Fruit fly (Drosophila melanogaster) whole organism: ENCODE results near the gene Pif1A.

Experiments used
- CG8478 ChIP-seq: fragments of >200 bp; optimal IDR thresholded peaks from 2 replicates; lab custom pipeline; 2018; ENCODE audit warnings: inconsistent platforms
- Dll ChIP-seq: fragments of >200 bp; optimal IDR thresholded peaks from 2 replicates; lab custom pipeline; 2017
- EcR ChIP-seq, 2 experiments: fragments of >200 bp; optimal IDR thresholded peaks; 2 replicates each; lab custom pipeline; 2017; ENCODE audit warnings: missing biosample characterization in 2 of 2, missing genetic modification characterization in 2 of 2, missing genetic modification reagents in 2 of 2
- pan ChIP-seq: fragments of >200 bp; optimal IDR thresholded peaks from 2 replicates; lab custom pipeline; 2017
- psq ChIP-seq: fragments of >200 bp; optimal IDR thresholded peaks from 2 replicates; lab custom pipeline; 2017
- usp ChIP-seq: fragments of >200 bp; optimal IDR thresholded peaks from 2 replicates; lab custom pipeline; 2017; ENCODE audit warnings: missing biosample characterization, missing genetic modification characterization, mixed read lengths

Gene Pif1A

dm6 chr3R:8801126-8801762 lies at the start of gene Pif1A, which contains the start of the genes Pif1B and CCT7:
Gene Pif1A, minus strand, starts transcription at chr3R:8801176.
Gene Pif1B, minus strand, starts transcription at chr3R:8801176.
Gene CCT7, plus strand, starts transcription at chr3R:8801564.
- no peak for TF ChIP-seq pan
- no peak for TF ChIP-seq usp (GFP tag; lab: Kevin White, UChicago)
- no peak for TF ChIP-seq EcR (GFP tag; optimal IDR thresholded peaks at IDR 0.05; lab: Kevin White, UChicago)
- TF ChIP-seq Dll (lab: Kevin White, UChicago): no peak

- no peak for TF ChIP-seq CG8478 (lab: Kevin White, UChicago)
- TF ChIP-seq psq: no peak
- no peak for TF ChIP-seq usp (GFP tag; lab: Kevin White, UChicago)
- no peak for TF ChIP-seq pan
Measured at dm6 chr3R:8850616-8851015, 49.6 kb upstream of the Pif1A start.

- TF ChIP-seq EcR (GFP tag; optimal IDR thresholded peaks at IDR 0.05; lab: Kevin White, UChicago): no peak
- TF ChIP-seq Dll (lab: Kevin White, UChicago): no peak
- no peak for TF ChIP-seq psq
- no peak for TF ChIP-seq CG8478 (lab: Kevin White, UChicago)
- TF ChIP-seq pan: no peak
- no peak for TF ChIP-seq usp (GFP tag; lab: Kevin White, UChicago)
Measured at dm6 chr3R:8849373-8850228, 48.6 kb upstream of the Pif1A start.

DNA sequence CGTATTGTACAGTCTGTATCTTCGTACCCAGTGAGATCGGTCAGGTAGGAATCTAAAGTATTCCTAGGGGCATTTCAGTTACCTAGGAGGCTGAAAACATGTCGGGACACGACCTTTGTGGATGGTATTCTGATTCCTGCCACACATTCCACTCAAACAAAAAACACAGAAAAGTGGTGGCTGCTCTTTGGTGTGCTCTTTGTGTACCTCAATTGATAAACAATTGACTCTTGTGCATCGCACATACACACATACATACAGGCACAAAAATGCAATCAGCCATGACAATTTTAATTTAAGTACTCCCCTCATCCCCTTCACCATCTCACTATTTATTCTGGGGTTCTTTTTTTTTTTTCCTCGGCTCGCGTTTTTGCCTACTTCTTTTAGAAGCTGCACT lies 47.2 kb upstream of the Pif1A start:
- TF ChIP-seq Dll (lab: Kevin White, UChicago) (no peak), CG8478 (lab: Kevin White, UChicago) (no peak), pan (no peak), EcR (GFP tag; optimal IDR thresholded peaks at IDR 0.05; lab: Kevin White, UChicago) (no peak), usp (GFP tag; lab: Kevin White, UChicago) (no peak), psq (no peak)

DNA sequence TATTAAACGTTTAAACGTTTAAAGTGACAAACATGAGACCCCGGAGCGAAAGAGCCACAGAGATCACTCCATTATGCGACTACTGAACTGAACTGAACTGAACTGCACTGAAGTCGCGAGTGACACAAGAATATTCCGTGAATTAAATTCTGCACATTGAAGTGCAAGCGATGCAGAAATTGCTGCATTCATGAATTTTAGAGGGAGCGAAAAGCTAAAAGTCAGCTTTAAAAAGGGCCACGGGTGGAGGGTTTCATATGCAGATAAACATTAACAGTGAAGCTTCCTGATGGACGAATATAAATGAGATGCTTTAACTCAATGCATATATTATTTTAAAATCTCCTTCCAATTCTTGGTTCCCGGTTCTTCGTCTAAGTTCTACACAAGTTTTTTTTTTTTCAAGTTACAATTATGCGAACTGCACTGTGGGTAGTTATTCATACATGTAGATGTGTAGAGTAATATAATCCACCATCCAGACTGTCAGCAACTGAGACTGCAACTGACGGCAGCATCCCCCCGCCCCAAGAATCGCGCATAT lies 46.2 kb upstream of the Pif1A start:
- no peak for TF ChIP-seq usp (GFP tag; lab: Kevin White, UChicago)
- no peak for TF ChIP-seq EcR (GFP tag; optimal IDR thresholded peaks at IDR 0.05; lab: Kevin White, UChicago)
- TF ChIP-seq psq: no peak
- TF ChIP-seq pan: no peak
- TF ChIP-seq CG8478 (lab: Kevin White, UChicago): no peak
- TF ChIP-seq Dll (lab: Kevin White, UChicago): no peak

DNA sequence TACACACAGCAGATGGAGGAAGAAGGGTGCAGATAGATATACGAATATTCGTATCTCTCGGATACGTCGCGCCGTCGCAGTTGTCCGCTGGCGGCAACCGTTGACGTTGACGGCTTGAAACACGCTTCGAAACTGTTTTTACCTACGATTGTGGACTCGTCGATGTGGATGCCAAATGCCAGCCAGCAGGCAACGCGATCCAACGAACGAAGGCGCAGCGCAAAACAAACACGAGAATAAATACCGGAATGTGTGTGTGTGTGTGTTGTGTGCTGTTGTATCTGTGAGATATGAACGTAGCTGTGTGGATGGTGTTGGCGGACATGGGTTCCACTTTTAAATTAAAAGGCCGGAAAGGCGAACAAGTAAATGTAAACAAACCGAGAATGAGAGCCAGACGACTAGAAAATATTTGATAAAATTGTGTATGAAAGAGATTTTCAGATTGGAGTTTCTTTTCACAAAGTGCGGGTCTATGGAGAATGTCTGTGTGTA lies 45.2 kb upstream of the Pif1A start:
- TF ChIP-seq CG8478 (lab: Kevin White, UChicago) (no peak), psq (no peak), pan (no peak), Dll (lab: Kevin White, UChicago) (no peak), EcR (GFP tag; optimal IDR thresholded peaks at IDR 0.05; lab: Kevin White, UChicago) (no peak), usp (GFP tag; lab: Kevin White, UChicago) (no peak)

DNA sequence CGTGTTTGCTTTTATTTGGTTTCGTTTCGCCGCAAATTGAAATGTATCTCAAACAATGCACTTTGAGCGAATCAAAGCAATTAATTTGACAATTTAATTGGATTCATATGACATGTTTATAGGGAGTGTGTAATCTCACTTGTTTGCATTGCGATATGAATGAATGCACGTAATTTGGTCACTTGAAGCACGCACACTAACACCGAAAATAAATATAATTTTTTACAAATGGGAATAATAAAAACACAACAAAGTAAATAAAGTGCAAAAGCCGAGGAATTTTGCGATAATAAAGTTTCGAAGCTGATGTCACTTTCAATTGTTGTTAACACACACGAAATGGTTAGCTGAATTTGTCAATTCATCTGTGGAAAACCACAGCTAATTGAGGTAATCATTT lies 44.0 kb upstream of the Pif1A start:
- no peak for TF ChIP-seq psq
- TF ChIP-seq EcR (GFP tag; optimal IDR thresholded peaks at IDR 0.05; lab: Kevin White, UChicago): no peak
- TF ChIP-seq pan: no peak
- no peak for TF ChIP-seq CG8478 (lab: Kevin White, UChicago)
- TF ChIP-seq usp (GFP tag; lab: Kevin White, UChicago): no peak
- no peak for TF ChIP-seq Dll (lab: Kevin White, UChicago)

DNA sequence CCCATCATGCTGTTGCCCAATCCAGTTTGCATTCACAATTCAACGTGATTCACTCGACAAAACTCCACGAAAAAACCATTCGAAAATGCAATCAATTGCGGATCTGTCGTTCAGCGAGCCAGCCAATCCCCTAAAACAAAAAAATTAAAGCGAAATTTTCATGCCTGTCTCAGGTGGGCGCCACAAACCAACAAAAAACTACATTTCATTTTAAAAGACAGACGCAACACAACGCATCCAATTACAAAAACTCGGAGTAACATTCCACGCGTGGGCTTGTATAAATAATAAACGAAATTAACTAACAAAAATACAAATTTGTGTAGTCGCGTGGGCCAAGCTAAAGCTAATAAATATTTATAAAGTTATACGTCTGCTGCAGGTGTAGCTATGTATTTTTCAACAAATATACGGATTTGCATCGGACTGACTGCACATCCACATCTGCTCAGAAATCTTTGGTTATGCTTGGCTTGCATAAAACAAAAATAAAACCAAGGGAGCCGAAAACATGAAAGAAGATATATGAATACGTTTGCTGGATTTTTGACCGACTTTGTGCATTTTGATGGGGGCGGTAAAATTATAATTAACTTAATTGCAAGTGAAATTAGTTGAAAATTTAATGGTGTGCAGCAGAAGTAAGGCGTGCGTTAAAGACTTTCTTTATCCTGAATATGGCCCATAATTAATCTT lies 43.1 kb upstream of the Pif1A start:
- TF ChIP-seq EcR (GFP tag; optimal IDR thresholded peaks at IDR 0.05; lab: Kevin White, UChicago) (no peak), usp (GFP tag; lab: Kevin White, UChicago) (no peak), Dll (lab: Kevin White, UChicago) (no peak), pan (no peak), CG8478 (lab: Kevin White, UChicago) (no peak), psq (no peak)

DNA sequence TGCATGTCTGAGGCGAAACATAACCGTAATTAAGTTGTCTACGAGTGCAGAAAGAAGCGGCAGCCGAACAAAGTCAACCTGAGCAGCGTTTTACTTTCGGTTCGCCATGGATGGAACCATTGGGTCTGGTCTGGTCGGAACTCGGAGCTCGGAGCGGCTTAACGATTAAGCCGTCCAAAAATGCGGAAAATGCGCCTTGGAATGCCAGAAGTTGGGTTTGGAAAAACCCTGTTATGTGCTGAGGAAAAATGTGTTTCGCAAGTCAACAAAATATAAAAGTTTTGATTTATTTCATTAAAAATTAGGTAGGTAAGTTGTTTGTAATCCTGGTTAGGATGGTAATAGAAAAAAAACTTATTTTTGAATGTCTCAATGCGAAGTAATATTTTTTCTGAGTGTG lies 40.6 kb upstream of the Pif1A start:
- TF ChIP-seq EcR (GFP tag; optimal IDR thresholded peaks at IDR 0.05; lab: Kevin White, UChicago): no peak
- TF ChIP-seq usp (GFP tag; lab: Kevin White, UChicago): no peak
- TF ChIP-seq psq: no peak
- TF ChIP-seq Dll (lab: Kevin White, UChicago): no peak
- no peak for TF ChIP-seq pan
- no peak for TF ChIP-seq CG8478 (lab: Kevin White, UChicago)

DNA sequence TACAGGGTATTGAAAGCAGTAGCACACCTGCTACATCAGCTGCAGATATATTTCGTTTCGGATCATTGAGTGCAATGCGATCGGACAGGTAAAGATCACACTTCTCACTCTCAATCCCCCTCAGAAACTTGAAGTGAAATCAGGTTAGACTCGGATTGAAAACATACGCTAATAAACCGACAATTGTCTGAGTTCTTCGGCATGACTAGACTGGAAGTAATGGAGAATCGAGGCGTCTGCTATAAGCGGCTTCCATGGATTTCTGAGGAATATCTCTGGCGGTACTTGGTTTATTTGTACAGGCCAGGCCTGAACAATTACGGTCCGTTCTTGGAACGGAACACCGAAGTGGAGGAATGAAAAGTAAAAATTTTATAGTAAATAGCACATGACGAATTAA lies 40.1 kb upstream of the Pif1A start:
- TF ChIP-seq Dll (lab: Kevin White, UChicago): no peak
- no peak for TF ChIP-seq EcR (GFP tag; optimal IDR thresholded peaks at IDR 0.05; lab: Kevin White, UChicago)
- TF ChIP-seq CG8478 (lab: Kevin White, UChicago): no peak
- TF ChIP-seq usp (GFP tag; lab: Kevin White, UChicago): no peak
- TF ChIP-seq psq: no peak
- TF ChIP-seq pan: no peak

- TF ChIP-seq pan: no peak
- TF ChIP-seq Dll (lab: Kevin White, UChicago): no peak
- no peak for TF ChIP-seq usp (GFP tag; lab: Kevin White, UChicago)
- TF ChIP-seq CG8478 (lab: Kevin White, UChicago): no peak
- TF ChIP-seq psq: no peak
- no peak for TF ChIP-seq EcR (GFP tag; optimal IDR thresholded peaks at IDR 0.05; lab: Kevin White, UChicago)
Measured at dm6 chr3R:8823761-8824499, 23.0 kb upstream of the Pif1A start, which contains the start of the genes IscU and CG8379. Gene IscU, minus strand, starts transcription at chr3R:8824177. Gene CG8379, plus strand, starts transcription at chr3R:8824411.
